Worm (Caenorhabditis elegans) whole organism, mixed stage, embryonic: ENCODE data around the gene F21H7.12.

ENCODE experiments used
- pha-4 ChIP-seq: fragments of 150-350 bp; optimal IDR thresholded peaks from 2 replicates; lab custom pipeline; 2018; ENCODE audit warnings: missing biosample characterization, missing genetic modification reagents, missing genetic modification characterization
- tbx-8 ChIP-seq: fragments of 200-800 bp; sonication (Bioruptor generic); optimal IDR thresholded peaks from 2 replicates; lab custom pipeline; 2018; ENCODE audit warnings: mild to moderate bottlenecking, missing genetic modification characterization, moderate library complexity, missing compliant biosample characterization

DNA sequence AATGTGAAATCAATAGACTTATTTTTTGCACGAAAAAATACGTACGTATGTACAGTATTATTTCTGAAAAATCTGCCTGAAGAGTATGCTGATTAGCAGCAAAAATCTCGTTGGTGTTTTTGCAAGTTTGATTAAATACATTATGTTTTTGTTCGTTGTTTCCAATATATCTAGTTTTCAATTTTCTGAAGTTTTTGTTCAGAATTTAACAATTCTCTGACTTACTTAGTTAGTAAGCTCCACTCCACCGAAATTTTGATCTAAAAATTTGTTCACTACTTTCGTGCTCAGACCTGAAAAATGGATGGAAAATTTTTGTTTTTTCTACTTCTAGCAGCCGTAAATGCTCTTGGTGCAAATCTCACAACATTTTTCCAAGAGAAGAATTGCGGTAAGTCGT, 25.1 kb upstream of the F21H7.12 start, which contains the start of gene irld-26:
- TF ChIP-seq tbx-8 (GFP tag; lab: Kevin White, UChicago): no peak
- no peak for TF ChIP-seq pha-4 (tag; lab: Kevin White, UChicago)
